Fruit fly (Drosophila melanogaster) whole organism, prepupa: ENCODE results near the gene CG33270.

Source experiments
- CG10631 ChIP-seq: fragments of 200-800 bp; sonication (Bioruptor generic); optimal IDR thresholded peaks from 2 replicates; lab custom pipeline; 2016; ENCODE audit warnings: missing biosample characterization, missing genetic modification characterization
- CG10669 ChIP-seq: fragments of 200-800 bp; sonication (Bioruptor generic); optimal IDR thresholded peaks from 3 replicates; lab custom pipeline; 2018; ENCODE audit warnings: missing biosample characterization, mild to moderate bottlenecking, missing genetic modification characterization, moderate library complexity
- CG11294 ChIP-seq: fragments of 200-800 bp; sonication (Bioruptor generic); IDR thresholded peaks from 2 replicates; pipeline ENCODE4 v1.3.6; 2022; ENCODE audit warnings: missing biosample characterization, missing genetic modification characterization
- CG11762 ChIP-seq: fragments of 200-800 bp; sonication (Bioruptor generic); optimal IDR thresholded peaks from 3 replicates; lab custom pipeline; 2016; ENCODE audit warnings: missing biosample characterization, missing genetic modification characterization; ENCODE audit not compliant: insufficient read depth
- CG15336 ChIP-seq: fragments of 200-800 bp; sonication (Bioruptor generic); IDR thresholded peaks from 2 replicates; pipeline ENCODE4 v1.3.6; 2022; ENCODE audit warnings: missing biosample characterization, missing genetic modification characterization
- CG1621 ChIP-seq: fragments of 200-800 bp; sonication (Bioruptor generic); optimal IDR thresholded peaks from 3 replicates; lab custom pipeline; 2018; ENCODE audit warnings: missing biosample characterization, mild to moderate bottlenecking, missing genetic modification characterization
- CG16779 ChIP-seq: fragments of 200-800 bp; sonication (Bioruptor generic); optimal IDR thresholded peaks from 3 replicates; lab custom pipeline; 2017; ENCODE audit warnings: missing biosample characterization, mild to moderate bottlenecking, missing genetic modification characterization
- CG34406 ChIP-seq: fragments of 200-800 bp; sonication (Bioruptor generic); optimal IDR thresholded peaks from 3 replicates; lab custom pipeline; 2016; ENCODE audit warnings: missing biosample characterization, missing genetic modification characterization
- CG3919 ChIP-seq: fragments of 200-800 bp; sonication (Bioruptor generic); optimal IDR thresholded peaks from 3 replicates; lab custom pipeline; 2016; ENCODE audit warnings: missing biosample characterization, missing genetic modification characterization
- CG4318 ChIP-seq: fragments of 200-800 bp; sonication (Bioruptor generic); optimal IDR thresholded peaks from 3 replicates; lab custom pipeline; 2017; ENCODE audit warnings: missing biosample characterization, mild to moderate bottlenecking, missing genetic modification characterization
- CG6163 ChIP-seq: fragments of 200-800 bp; sonication (Bioruptor generic); IDR thresholded peaks from 3 replicates; pipeline ENCODE4 v1.3.6; 2022; ENCODE audit warnings: missing biosample characterization, missing genetic modification characterization
- CG6276 ChIP-seq: fragments of 200-800 bp; sonication (Bioruptor generic); optimal IDR thresholded peaks from 2 replicates; lab custom pipeline; 2017; ENCODE audit warnings: missing biosample characterization, mild to moderate bottlenecking, missing genetic modification characterization
- CG6792 ChIP-seq: fragments of 200-800 bp; sonication (Bioruptor generic); optimal IDR thresholded peaks from 3 replicates; lab custom pipeline; 2016; ENCODE audit warnings: missing biosample characterization, missing genetic modification characterization
- CG6854 ChIP-seq: fragments of 200-800 bp; sonication (Bioruptor generic); optimal IDR thresholded peaks from 2 replicates; lab custom pipeline; 2017; ENCODE audit warnings: missing biosample characterization, mild to moderate bottlenecking, missing genetic modification characterization
- CG7368 ChIP-seq: fragments of 200-800 bp; sonication (Bioruptor generic); optimal IDR thresholded peaks from 3 replicates; lab custom pipeline; 2016; ENCODE audit warnings: missing biosample characterization, missing genetic modification characterization
- CG8119 ChIP-seq: fragments of 200-800 bp; sonication (Bioruptor generic); IDR thresholded peaks from 3 replicates; pipeline ENCODE4 v1.3.6; 2022; ENCODE audit warnings: missing biosample characterization, missing genetic modification characterization
- CG8319 ChIP-seq: fragments of 200-800 bp; sonication (Bioruptor generic); optimal IDR thresholded peaks from 3 replicates; lab custom pipeline; 2016; ENCODE audit warnings: missing biosample characterization, missing genetic modification characterization
- CG9139 ChIP-seq: fragments of 200-800 bp; sonication (Bioruptor generic); optimal IDR thresholded peaks from 3 replicates; lab custom pipeline; 2017; ENCODE audit warnings: missing biosample characterization, mild to moderate bottlenecking, missing genetic modification characterization
- Eip75B ChIP-seq: fragments of 200-800 bp; sonication (Bioruptor generic); optimal IDR thresholded peaks from 3 replicates; lab custom pipeline; 2016; ENCODE audit warnings: missing biosample characterization, missing genetic modification characterization
- Eip78C ChIP-seq: fragments of 200-800 bp; sonication (Bioruptor generic); peaks from one replicate; lab custom pipeline; 2016; ENCODE audit warnings: missing biosample characterization, missing genetic modification characterization
- Ets96B ChIP-seq: fragments of 200-800 bp; optimal IDR thresholded peaks from 2 replicates; lab custom pipeline; 2019; ENCODE audit warnings: missing biosample characterization, mild to moderate bottlenecking, missing genetic modification characterization, moderate library complexity
- Gug ChIP-seq: fragments of 200-800 bp; sonication (Bioruptor generic); IDR thresholded peaks from 2 replicates; pipeline ENCODE4 v1.3.6; 2022; ENCODE audit warnings: missing biosample characterization, missing genetic modification characterization
- Hr39 ChIP-seq: fragments of 200-800 bp; sonication (Bioruptor generic); optimal IDR thresholded peaks from 2 replicates; lab custom pipeline; 2016; ENCODE audit warnings: missing biosample characterization, missing genetic modification characterization
- Hr4 ChIP-seq: fragments of 200-800 bp; sonication (Bioruptor generic); optimal IDR thresholded peaks from 3 replicates; lab custom pipeline; 2016; ENCODE audit warnings: missing biosample characterization, missing genetic modification characterization
- Lpt ChIP-seq: fragments of 200-800 bp; sonication (Bioruptor generic); optimal IDR thresholded peaks from 3 replicates; lab custom pipeline; 2016; ENCODE audit warnings: missing biosample characterization, missing genetic modification characterization
- Met ChIP-seq: fragments of 200-800 bp; sonication (Bioruptor generic); optimal IDR thresholded peaks from 3 replicates; lab custom pipeline; 2016; ENCODE audit warnings: missing biosample characterization, missing genetic modification characterization
- Smox ChIP-seq: fragments of 200-800 bp; sonication (Bioruptor generic); optimal IDR thresholded peaks from 3 replicates; lab custom pipeline; 2016; ENCODE audit warnings: missing biosample characterization, missing genetic modification characterization
- Sox102F ChIP-seq: fragments of 200-800 bp; sonication (Bioruptor generic); optimal IDR thresholded peaks from 2 replicates; lab custom pipeline; 2016; ENCODE audit warnings: missing biosample characterization, mild to moderate bottlenecking, missing genetic modification characterization
- achi ChIP-seq: fragments of 200-800 bp; sonication (Bioruptor generic); optimal IDR thresholded peaks from 3 replicates; lab custom pipeline; 2016; ENCODE audit warnings: missing biosample characterization, missing genetic modification characterization
- acj6 ChIP-seq: fragments of 200-800 bp; sonication (Bioruptor generic); optimal IDR thresholded peaks from 3 replicates; lab custom pipeline; 2016; ENCODE audit warnings: missing biosample characterization, missing genetic modification characterization
- cyc ChIP-seq: fragments of 200-800 bp; sonication (Bioruptor generic); optimal IDR thresholded peaks from 3 replicates; lab custom pipeline; 2016; ENCODE audit warnings: missing biosample characterization, missing genetic modification characterization
- dsx ChIP-seq: fragments of 200-800 bp; optimal IDR thresholded peaks from 3 replicates; lab custom pipeline; 2019; ENCODE audit warnings: missing biosample characterization, mild to moderate bottlenecking, missing genetic modification characterization, moderate library complexity; ENCODE audit not compliant: poor library complexity, severe bottlenecking
- eg ChIP-seq: fragments of 200-800 bp; sonication (Bioruptor generic); IDR thresholded peaks from 3 replicates; pipeline ENCODE4 v1.3.6; 2022; ENCODE audit warnings: missing biosample characterization, missing genetic modification characterization
- esn ChIP-seq: fragments of 200-800 bp; sonication (Bioruptor generic); optimal IDR thresholded peaks from 2 replicates; lab custom pipeline; 2016; ENCODE audit warnings: missing biosample characterization, mild to moderate bottlenecking, missing genetic modification characterization, moderate library complexity
- fd59A ChIP-seq: fragments of 200-800 bp; sonication (Bioruptor generic); optimal IDR thresholded peaks from 2 replicates; lab custom pipeline; 2017; ENCODE audit warnings: missing biosample characterization, mild to moderate bottlenecking, missing genetic modification characterization, missing genetic modification reagents
- fd85E ChIP-seq: fragments of 200-800 bp; sonication (Bioruptor generic); optimal IDR thresholded peaks from 3 replicates; lab custom pipeline; 2016; ENCODE audit warnings: missing biosample characterization, missing genetic modification characterization
- lz ChIP-seq: fragments of 200-800 bp; sonication (Bioruptor generic); optimal IDR thresholded peaks from 3 replicates; lab custom pipeline; 2016; ENCODE audit warnings: missing biosample characterization, missing genetic modification characterization
- net ChIP-seq: fragments of 200-800 bp; sonication (Bioruptor generic); optimal IDR thresholded peaks from 3 replicates; lab custom pipeline; 2016; ENCODE audit warnings: missing biosample characterization, missing genetic modification characterization
- pdm3 ChIP-seq: fragments of 200-800 bp; sonication (Bioruptor generic); optimal IDR thresholded peaks from 3 replicates; lab custom pipeline; 2016; ENCODE audit warnings: missing biosample characterization, missing genetic modification characterization
- spab ChIP-seq: fragments of 200-800 bp; sonication (Bioruptor generic); optimal IDR thresholded peaks from 2 replicates; lab custom pipeline; 2017; ENCODE audit warnings: missing biosample characterization, mild to moderate bottlenecking, missing genetic modification characterization, missing genetic modification reagents
- ss ChIP-seq, 2 experiments: fragments of 200-800 bp; sonication (Bioruptor generic); optimal IDR thresholded peaks; 2 replicates in 1 of 2; 3 replicates in 1 of 2; lab custom pipeline; 2017 to 2018; ENCODE audit warnings: mild to moderate bottlenecking in 2 of 2, missing biosample characterization in 2 of 2, missing genetic modification characterization in 2 of 2, moderate library complexity in 1 of 2
- svp ChIP-seq: fragments of 200-800 bp; sonication (Bioruptor generic); peaks from one replicate; lab custom pipeline; 2016; ENCODE audit warnings: missing biosample characterization, missing genetic modification characterization
- topi ChIP-seq: fragments of 200-800 bp; sonication (Bioruptor generic); optimal IDR thresholded peaks from 3 replicates; lab custom pipeline; 2016; ENCODE audit warnings: missing biosample characterization, missing genetic modification characterization
- vri ChIP-seq: fragments of 200-800 bp; sonication (Bioruptor generic); optimal IDR thresholded peaks from 3 replicates; lab custom pipeline; 2016; ENCODE audit warnings: missing biosample characterization, mild to moderate bottlenecking, missing genetic modification characterization

The CG33270 gene

dm6 chr3L:11561946-11562760 is 16.3 kb downstream of the CG33270 start, which contains the start of the genes CG7394 and Mob2 (continued):
- TF ChIP-seq CG10669 (GFP tag; lab: Kevin White, UChicago) (peak; percentile 83), CG6792 (GFP tag; lab: Kevin White, UChicago) (peak; percentile 83), CG16779 (tag; lab: Kevin White, UChicago) (no peak), Met (GFP tag; lab: Kevin White, UChicago) (peak; percentile 91), CG3919 (peak; percentile 89), Hr39 (GFP tag; lab: Kevin White, UChicago) (peak; percentile 88), CG8119 (peak; percentile 84), Gug (GFP tag; lab: Robert Waterston, UW) (peak; percentile 87), lz (GFP tag; lab: Kevin White, UChicago) (peak; percentile 86), CG15336 (GFP tag; lab: Robert Waterston, UW) (peak; percentile 89), vri (GFP tag; lab: Kevin White, UChicago) (peak; percentile 91), CG6854 (GFP tag; lab: Kevin White, UChicago) (no peak), Smox (GFP tag; lab: Kevin White, UChicago) (peak; percentile 92), cyc (GFP tag; lab: Kevin White, UChicago) (peak; percentile 88), Eip75B (GFP tag; lab: Kevin White, UChicago) (peak; percentile 84)

- TF ChIP-seq Hr39 (GFP tag; lab: Kevin White, UChicago) (peak; percentile 33), spab (GFP tag; lab: Kevin White, UChicago) (no peak), Gug (GFP tag; lab: Robert Waterston, UW) (no peak), acj6 (GFP tag; lab: Kevin White, UChicago) (no peak), ss (GFP tag; optimal IDR thresholded peaks at IDR 0.05; lab: Kevin White, UChicago) (peak; percentile 15 to 30), Ets96B (tag; lab: Kevin White, UChicago) (no peak), net (GFP tag; lab: Kevin White, UChicago) (no peak), achi (GFP tag; lab: Kevin White, UChicago) (no peak), eg (GFP tag; lab: Robert Waterston, UW) (no peak), CG6163 (peak; percentile 34; the same call in 2 of the 3 replicates), Smox (GFP tag; lab: Kevin White, UChicago) (no peak), CG4318 (GFP tag; lab: Kevin White, UChicago) (no peak), svp (GFP tag; lab: Kevin White, UChicago) (peak; percentile 98), topi (GFP tag; lab: Kevin White, UChicago) (no peak), CG8119 (no peak), lz (GFP tag; lab: Kevin White, UChicago) (no peak), CG6854 (GFP tag; lab: Kevin White, UChicago) (no peak), Sox102F (GFP tag; lab: Kevin White, UChicago) (no peak), CG10669 (GFP tag; lab: Kevin White, UChicago) (no peak), vri (GFP tag; lab: Kevin White, UChicago) (no peak), CG7368 (no peak), CG6276 (GFP tag; lab: Kevin White, UChicago) (no peak)
Observed at dm6 chr3L:11560885-11561284, 17.5 kb downstream of the CG33270 start.

dm6 chr3L:11557209-11557608 is 21.2 kb downstream of the CG33270 start:
- TF ChIP-seq CG34406 (GFP tag; lab: Kevin White, UChicago) (no peak), Eip78C (peak; percentile 40), Lpt (GFP tag; lab: Kevin White, UChicago) (peak; percentile 28), ss (GFP tag; optimal IDR thresholded peaks at IDR 0.05; lab: Kevin White, UChicago) (peak; percentile 81 to 82), CG10631 (GFP tag; lab: Kevin White, UChicago) (no peak), lz (GFP tag; lab: Kevin White, UChicago) (no peak), Ets96B (tag; lab: Kevin White, UChicago) (no peak), fd59A (GFP tag; lab: Kevin White, UChicago) (no peak), CG11294 (no peak), Hr39 (GFP tag; lab: Kevin White, UChicago) (no peak), esn (GFP tag; lab: Kevin White, UChicago) (no peak), CG9139 (GFP tag; lab: Kevin White, UChicago) (peak; percentile 83), net (GFP tag; lab: Kevin White, UChicago) (peak; percentile 70), CG10669 (GFP tag; lab: Kevin White, UChicago) (peak; percentile 37), cyc (GFP tag; lab: Kevin White, UChicago) (no peak), CG1621 (tag; lab: Kevin White, UChicago) (peak; percentile 25), Hr4 (GFP tag; lab: Kevin White, UChicago) (no peak), CG4318 (GFP tag; lab: Kevin White, UChicago) (no peak), spab (GFP tag; lab: Kevin White, UChicago) (peak; percentile 65), pdm3 (GFP tag; lab: Kevin White, UChicago) (no peak), dsx (GFP tag; lab: Kevin White, UChicago) (peak; percentile 20), CG8319 (no peak), fd85E (GFP tag; lab: Kevin White, UChicago) (no peak), CG11762 (GFP tag; lab: Kevin White, UChicago) (peak; percentile 8), topi (GFP tag; lab: Kevin White, UChicago) (no peak), CG16779 (tag; lab: Kevin White, UChicago) (peak; percentile 71)
